Worm (Caenorhabditis elegans): ENCODE data around the gene ech-8.

- no peak for TF ChIP-seq mdt-29 (GFP tag; IDR thresholded peaks at IDR 0.05)
- TF ChIP-seq lin-13 (GFP tag; optimal IDR thresholded peaks at IDR 0.05) = no peak
These were observed 17.8 kb downstream of the ech-8 start, which contains the start of gene tram-1 for ce11 chrIV:10221187-10221586.
